Worm (Caenorhabditis elegans): Measurements from ENCODE around the gene R04D3.2.

ce11 chrX:13318316-13318715, 31.9 kb upstream of the R04D3.2 start:
- TF ChIP-seq nhr-237 (tag; optimal IDR thresholded peaks at IDR 0.05) (no peak), set-16 (GFP tag; IDR thresholded peaks at IDR 0.05) (no peak), ces-1 (GFP tag; optimal IDR thresholded peaks at IDR 0.05) (no peak), zag-1 (tag; optimal IDR thresholded peaks at IDR 0.05) (no peak), mep-1 (tag; optimal IDR thresholded peaks at IDR 0.05) (no peak)
